Worm (Caenorhabditis elegans): Measurements from ENCODE around the gene pygo-1.

ce11 chrIV:5101945-5102344 lies 18.8 kb downstream of the pygo-1 start:
- TF ChIP-seq Y22D7AL.16 (tag; optimal IDR thresholded peaks at IDR 0.05) = no peak
- TF ChIP-seq che-1 (tag; optimal IDR thresholded peaks at IDR 0.05) = no peak

All from whole organism, late embryonic.